Worm (Caenorhabditis elegans) whole organism, L1 larva: ENCODE results near the gene sre-1.

Source experiments
- F16B12.6 ChIP-seq: fragments of 150-350 bp; optimal IDR thresholded peaks from 2 replicates; lab custom pipeline; 2014; ENCODE audit warnings: missing biosample characterization, missing genetic modification characterization
- Y116A8C.19 ChIP-seq: sonication (generic microtip); optimal IDR thresholded peaks from 2 replicates; lab custom pipeline; 2016; ENCODE audit warnings: missing compliant biosample characterization, missing genetic modification characterization, borderline replicate concordance
- aha-1 ChIP-seq: fragments of 150-350 bp; optimal IDR thresholded peaks from 2 replicates; lab custom pipeline; 2014; ENCODE audit warnings: missing biosample characterization, missing genetic modification characterization
- aly-2 ChIP-seq: fragments of 150-350 bp; optimal IDR thresholded peaks from 2 replicates; lab custom pipeline; 2014; ENCODE audit warnings: missing biosample characterization, missing genetic modification characterization
- ama-1 ChIP-seq: fragments of 150-350 bp; optimal IDR thresholded peaks from 2 replicates; lab custom pipeline; 2014
- blmp-1 ChIP-seq: fragments of 150-350 bp; optimal IDR thresholded peaks from 2 replicates; lab custom pipeline; 2014; ENCODE audit warnings: missing biosample characterization, missing genetic modification characterization
- ceh-63 ChIP-seq: fragments of 200-800 bp; sonication (Bioruptor generic); optimal IDR thresholded peaks from 2 replicates; lab custom pipeline; 2018; ENCODE audit warnings: mild to moderate bottlenecking, missing genetic modification characterization, missing compliant biosample characterization
- ceh-88 ChIP-seq: fragments of 200-800 bp; sonication (Bioruptor generic); IDR thresholded peaks from 2 replicates; pipeline ENCODE4 v1.3.6; 2022; ENCODE audit warnings: missing genetic modification characterization, missing compliant biosample characterization
- dpl-1 ChIP-seq, 3 experiments: fragments of 150-350 bp in 2 of 3; sonication (generic microtip) in 1 of 3; optimal IDR thresholded peaks; 2 replicates each; lab custom pipeline; 2014 to 2017; ENCODE audit warnings: missing biosample characterization in 3 of 3, missing genetic modification characterization in 3 of 3, missing genetic modification reagents in 3 of 3
- efl-1 ChIP-seq, 4 experiments: fragments of 150-350 bp; optimal IDR thresholded peaks in 3 of 4; peaks in 1 of 4; 1 replicate in 1 of 4; 2 replicates in 3 of 4; lab custom pipeline; 2014; ENCODE audit warnings: missing biosample characterization in 2 of 4, missing genetic modification characterization in 2 of 4, missing genetic modification reagents in 2 of 4
- efl-3 ChIP-seq: fragments of 200-800 bp; sonication (Bioruptor generic); optimal IDR thresholded peaks from 2 replicates; lab custom pipeline; 2018; ENCODE audit warnings: mild to moderate bottlenecking, missing genetic modification characterization, missing compliant biosample characterization
- elt-2 ChIP-seq: sonication (generic microtip); optimal IDR thresholded peaks from 2 replicates; lab custom pipeline; 2016; ENCODE audit warnings: missing genetic modification characterization, mild to moderate bottlenecking, inconsistent platforms, missing compliant biosample characterization, missing genetic modification reagents
- fos-1 ChIP-seq: fragments of 150-350 bp; optimal IDR thresholded peaks from 2 replicates; lab custom pipeline; 2014; ENCODE audit warnings: missing biosample characterization, missing genetic modification characterization
- grh-1 ChIP-seq: fragments of 200-800 bp; sonication (Bioruptor generic); IDR thresholded peaks from 2 replicates; pipeline ENCODE4 v1.3.6; 2022; ENCODE audit warnings: missing genetic modification reagents, missing genetic modification characterization, missing compliant biosample characterization
- hlh-4 ChIP-seq: sonication (generic microtip); optimal IDR thresholded peaks from 2 replicates; lab custom pipeline; 2016; ENCODE audit warnings: mild to moderate bottlenecking, missing genetic modification characterization, missing compliant biosample characterization
- jun-1 ChIP-seq: fragments of 150-350 bp; optimal IDR thresholded peaks from 2 replicates; lab custom pipeline; 2014; ENCODE audit warnings: missing biosample characterization, missing genetic modification reagents, missing genetic modification characterization
- lin-13 ChIP-seq: fragments of 150-350 bp; optimal IDR thresholded peaks from 2 replicates; lab custom pipeline; 2014; ENCODE audit warnings: missing biosample characterization, missing genetic modification reagents, missing genetic modification characterization
- lin-14 ChIP-seq: fragments of 200-800 bp; sonication (Bioruptor generic); optimal IDR thresholded peaks from 2 replicates; lab custom pipeline; 2018; ENCODE audit warnings: mild to moderate bottlenecking, missing genetic modification characterization, moderate library complexity, missing compliant biosample characterization
- lin-15B ChIP-seq: fragments of 150-350 bp; sonication (generic microtip); optimal IDR thresholded peaks from 3 replicates; lab custom pipeline; 2014; ENCODE audit warnings: missing biosample characterization, missing genetic modification characterization
- lin-35 ChIP-seq, 2 experiments: fragments of 150-350 bp; optimal IDR thresholded peaks; 2 replicates each; lab custom pipeline; 2014; ENCODE audit warnings: missing biosample characterization in 2 of 2, missing genetic modification characterization in 2 of 2, missing genetic modification reagents in 2 of 2
- lir-3 ChIP-seq: sonication (generic microtip); optimal IDR thresholded peaks from 2 replicates; lab custom pipeline; 2016; ENCODE audit warnings: mild to moderate bottlenecking, missing genetic modification characterization, moderate library complexity, missing compliant biosample characterization; ENCODE audit not compliant: poor library complexity
- lsy-2 ChIP-seq, 2 experiments: fragments of 150-350 bp; optimal IDR thresholded peaks; 2 replicates each; lab custom pipeline; 2014; ENCODE audit warnings: missing biosample characterization in 2 of 2, missing genetic modification characterization in 2 of 2
- mdl-1 ChIP-seq, 2 experiments: fragments of 150-350 bp; optimal IDR thresholded peaks; 2 replicates each; lab custom pipeline; 2014 to 2017; ENCODE audit warnings: missing biosample characterization in 2 of 2, missing genetic modification characterization in 2 of 2, inconsistent platforms in 1 of 2
- mep-1 ChIP-seq: fragments of 150-350 bp; optimal IDR thresholded peaks from 2 replicates; lab custom pipeline; 2014; ENCODE audit warnings: missing biosample characterization, missing genetic modification characterization
- nhr-11 ChIP-seq: fragments of 150-350 bp; optimal IDR thresholded peaks from 2 replicates; lab custom pipeline; 2014; ENCODE audit warnings: missing biosample characterization, missing genetic modification characterization
- nhr-19 ChIP-seq: fragments of 200-800 bp; sonication (Bioruptor generic); conservative IDR thresholded peaks from 2 replicates; pipeline ENCODE4 v1.3.6; 2022; ENCODE audit warnings: missing genetic modification characterization, missing compliant biosample characterization
- nhr-20 ChIP-seq: sonication (generic microtip); optimal IDR thresholded peaks from 2 replicates; lab custom pipeline; 2016; ENCODE audit warnings: mild to moderate bottlenecking, missing genetic modification characterization, missing compliant biosample characterization
- nhr-28 ChIP-seq: fragments of 150-350 bp; optimal IDR thresholded peaks from 2 replicates; lab custom pipeline; 2014; ENCODE audit warnings: missing biosample characterization, missing genetic modification characterization
- nhr-71 ChIP-seq: sonication (generic microtip); optimal IDR thresholded peaks from 2 replicates; lab custom pipeline; 2016; ENCODE audit warnings: mild to moderate bottlenecking, missing genetic modification characterization, moderate library complexity, missing compliant biosample characterization
- nhr-85 ChIP-seq: sonication (generic microtip); peaks from one replicate; lab custom pipeline; 2016; ENCODE audit warnings: missing genetic modification characterization, inconsistent platforms, missing compliant biosample characterization
- rnt-1 ChIP-seq: sonication (generic microtip); optimal IDR thresholded peaks from 2 replicates; lab custom pipeline; 2016; ENCODE audit warnings: mild to moderate bottlenecking, missing genetic modification characterization, moderate library complexity, missing compliant biosample characterization
- snu-23 ChIP-seq: sonication (generic microtip); optimal IDR thresholded peaks from 2 replicates; lab custom pipeline; 2016; ENCODE audit warnings: missing genetic modification characterization, missing compliant biosample characterization
- tlp-1 ChIP-seq: fragments of 150-350 bp; optimal IDR thresholded peaks from 2 replicates; lab custom pipeline; 2014; ENCODE audit warnings: missing biosample characterization, missing genetic modification characterization
- vab-15 ChIP-seq: sonication (generic microtip); optimal IDR thresholded peaks from 2 replicates; lab custom pipeline; 2017; ENCODE audit warnings: missing genotype, mild to moderate bottlenecking, missing genetic modification characterization, missing compliant biosample characterization
- zip-4 ChIP-seq: fragments of 200-800 bp; sonication (Bioruptor generic); optimal IDR thresholded peaks from 2 replicates; lab custom pipeline; 2018; ENCODE audit warnings: mild to moderate bottlenecking, missing genetic modification characterization, moderate library complexity, missing compliant biosample characterization
- ztf-11 ChIP-seq, 2 experiments: sonication (generic microtip); optimal IDR thresholded peaks; 2 replicates each; lab custom pipeline; 2016 to 2017; ENCODE audit warnings: missing genetic modification characterization in 2 of 2, missing biosample characterization in 1 of 2, missing compliant biosample characterization in 1 of 2

The sre-1 gene

DNA sequence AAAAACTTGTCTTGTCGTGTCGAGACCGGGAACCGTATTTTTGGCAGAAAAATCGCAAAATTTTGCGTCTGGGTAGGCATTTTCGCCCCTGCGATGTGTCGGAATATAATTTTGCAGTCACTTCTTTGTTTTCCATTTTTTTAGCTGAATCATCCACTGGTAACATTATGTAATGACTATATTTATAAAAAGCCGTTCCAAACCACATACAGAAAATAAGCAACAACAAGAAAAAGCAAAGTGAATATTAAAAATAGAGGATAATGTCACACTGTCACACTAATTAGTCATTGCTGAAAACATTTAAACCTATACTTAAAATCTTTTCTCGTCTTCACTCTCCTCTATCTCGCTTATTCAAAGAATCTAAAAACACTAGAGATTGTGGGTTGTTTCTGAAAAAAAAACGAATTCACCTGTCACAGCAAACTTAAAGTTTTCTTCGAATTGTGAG, at the start of gene sre-1:
Gene sre-1 (plus strand): TSS at position 404 of the 454 bp plus-strand sequence.
- TF ChIP-seq lsy-2 (tag; optimal IDR thresholded peaks at IDR 0.05; lab: Kevin White, UChicago) (no peak), lin-13 (GFP tag; lab: Kevin White, UChicago) (no peak), rnt-1 (tag; lab: Kevin White, UChicago) (no peak), ztf-11 (tag; optimal IDR thresholded peaks at IDR 0.05; lab: Kevin White, UChicago) (no peak), nhr-20 (tag; lab: Kevin White, UChicago) (no peak), tlp-1 (no peak), nhr-19 (GFP tag; lab: Robert Waterston, UW) (no peak), grh-1 (GFP tag; lab: Robert Waterston, UW) (no peak), Y116A8C.19 (no peak), aha-1 (tag; lab: Kevin White, UChicago) (no peak), nhr-85 (tag; lab: Kevin White, UChicago) (no peak), ceh-88 (GFP tag; lab: Robert Waterston, UW) (no peak), nhr-71 (tag; lab: Kevin White, UChicago) (peak; percentile 28), hlh-4 (tag; lab: Kevin White, UChicago) (peak; percentile 58), nhr-11 (tag; lab: Kevin White, UChicago) (no peak), ama-1 (lab: Kevin White, UChicago) (no peak), F16B12.6 (tag; lab: Kevin White, UChicago) (no peak), lin-15B (tag; lab: Kevin White, UChicago) (no peak), ceh-63 (GFP tag; lab: Kevin White, UChicago) (no peak), mdl-1 (tag; optimal IDR thresholded peaks at IDR 0.05; lab: Kevin White, UChicago) (no peak), vab-15 (tag; lab: Kevin White, UChicago) (no peak), efl-1 (optimal IDR thresholded peaks at IDR 0.05; lab: Kevin White, UChicago) (no peak), efl-1 (GFP tag; optimal IDR thresholded peaks at IDR 0.05 in 1 of 2; lab: Kevin White, UChicago) (peak in 1 of 2 experiments; percentile 90), efl-3 (no peak)

DNA sequence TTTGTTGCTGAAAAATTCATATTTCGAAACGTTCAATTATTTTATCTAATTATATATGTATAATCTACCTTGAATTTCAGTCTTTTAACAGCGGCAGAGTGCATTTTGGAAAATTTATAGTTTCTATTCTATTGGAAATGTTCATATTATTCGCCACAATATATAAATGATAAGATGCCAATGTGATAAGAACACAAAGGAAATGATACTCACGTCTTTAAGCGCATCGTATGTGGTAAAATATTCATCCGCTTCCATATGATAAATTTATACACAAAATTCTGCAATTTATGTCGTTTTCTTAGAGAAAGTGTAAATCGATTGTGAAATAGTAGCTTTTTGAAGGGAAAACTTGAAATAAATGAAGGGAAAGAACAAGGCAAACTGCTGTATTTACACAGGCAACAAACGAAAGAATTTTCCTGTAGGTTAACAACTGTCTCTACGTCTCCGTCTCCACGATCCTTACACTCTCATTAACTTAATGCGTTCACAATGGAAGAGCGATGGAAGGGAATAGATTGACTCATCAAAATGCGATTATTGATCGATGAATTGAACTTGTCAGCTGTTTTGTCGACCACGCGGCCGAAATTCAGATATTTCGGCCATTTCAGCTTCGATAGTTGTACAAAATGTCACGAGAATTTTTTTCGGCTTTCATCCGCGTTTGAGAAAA, 47.4 kb upstream of the sre-1 start, which contains the start of gene alfa-1:
Gene alfa-1 (minus strand): TSS at position 515 of the 679 bp plus-strand sequence.
- TF ChIP-seq mep-1 (tag; lab: Kevin White, UChicago) (peak; percentile 54), grh-1 (GFP tag; lab: Robert Waterston, UW) (no peak), hlh-4 (tag; lab: Kevin White, UChicago) (no peak), efl-1 (optimal IDR thresholded peaks at IDR 0.05; lab: Kevin White, UChicago) (peak in 1 of 2 experiments; percentile 5), efl-1 (GFP tag; optimal IDR thresholded peaks at IDR 0.05 in 1 of 2; lab: Kevin White, UChicago) (peak in 1 of 2 experiments; percentile 30), nhr-71 (tag; lab: Kevin White, UChicago) (peak; percentile 25), aly-2 (tag; lab: Kevin White, UChicago) (no peak), zip-4 (no peak), jun-1 (tag; lab: Kevin White, UChicago) (peak; percentile 0), F16B12.6 (tag; lab: Kevin White, UChicago) (peak; percentile 7), nhr-85 (tag; lab: Kevin White, UChicago) (peak; percentile 53), lin-35 (GFP tag; optimal IDR thresholded peaks at IDR 0.05; lab: Kevin White, UChicago) (peak; percentile 27 to 39), rnt-1 (tag; lab: Kevin White, UChicago) (peak; percentile 46), dpl-1 (GFP tag; optimal IDR thresholded peaks at IDR 0.05; lab: Kevin White, UChicago) (peak; percentile 8 to 31 (median 17)), snu-23 (GFP tag; lab: Kevin White, UChicago) (peak; percentile 41), nhr-28 (no peak), ceh-63 (GFP tag; lab: Kevin White, UChicago) (no peak), blmp-1 (tag; lab: Kevin White, UChicago) (peak; percentile 55), elt-2 (tag; lab: Kevin White, UChicago) (peak; percentile 46), lir-3 (tag; lab: Kevin White, UChicago) (peak; percentile 8), tlp-1 (no peak), mdl-1 (tag; optimal IDR thresholded peaks at IDR 0.05; lab: Kevin White, UChicago) (peak in 1 of 2 experiments; percentile 16), ceh-88 (GFP tag; lab: Robert Waterston, UW) (no peak), lsy-2 (tag; optimal IDR thresholded peaks at IDR 0.05; lab: Kevin White, UChicago) (peak in 1 of 2 experiments; percentile 36), lin-14 (peak; percentile 74), fos-1 (tag; lab: Kevin White, UChicago) (peak; percentile 25), nhr-20 (tag; lab: Kevin White, UChicago) (peak; percentile 6)
